Worm (Caenorhabditis elegans): ENCODE data around the gene C34C12.12.

Gene C34C12.12

ce11 chrIII:3456226-3456625, 3.2 kb downstream of the C34C12.12 start (continued):
- TF ChIP-seq snpc-4 (tag; optimal IDR thresholded peaks at IDR 0.05) (peak; percentile 89), unc-62 (GFP tag; optimal IDR thresholded peaks at IDR 0.05) (no peak), lin-13 (GFP tag; optimal IDR thresholded peaks at IDR 0.05) (peak; percentile 99), hlh-17 (GFP tag; optimal IDR thresholded peaks at IDR 0.05; ENCODE audit: borderline replicate concordance) (no peak), irx-1 (tag; optimal IDR thresholded peaks at IDR 0.05) (peak; percentile 98), unc-98 (GFP tag; IDR thresholded peaks at IDR 0.05) (peak; percentile 82; the same call in 1 of the 2 replicates), C16A3.4 (tag; optimal IDR thresholded peaks at IDR 0.05) (peak; percentile 98), C34B4.2 (tag; optimal IDR thresholded peaks at IDR 0.05) (peak; percentile 60), zag-1 (tag; optimal IDR thresholded peaks at IDR 0.05) (peak; percentile 68), tbx-2 (tag; optimal IDR thresholded peaks at IDR 0.05) (peak; percentile 99), mep-1 (tag; optimal IDR thresholded peaks at IDR 0.05) (peak; percentile 98), tlp-1 (tag; optimal IDR thresholded peaks at IDR 0.05) (no peak), isw-1 (GFP tag; IDR thresholded peaks at IDR 0.05) (peak; percentile 98), mdl-1 (tag; optimal IDR thresholded peaks at IDR 0.05) (peak in 1 of 2 experiments; percentile 94), lin-15B (tag; optimal IDR thresholded peaks at IDR 0.05) (peak; percentile 99), elt-2 (tag; optimal IDR thresholded peaks at IDR 0.05) (peak; percentile 94), dsc-1 (tag; optimal IDR thresholded peaks at IDR 0.05) (peak; percentile 99), ceh-88 (GFP tag; IDR thresholded peaks at IDR 0.05) (peak; percentile 96), lin-39 (tag; optimal IDR thresholded peaks at IDR 0.05) (peak; percentile 91), nhr-85 (tag) (peak; percentile 99), mef-2 (tag; optimal IDR thresholded peaks at IDR 0.05) (peak; percentile 86), hpl-2 (GFP tag; optimal IDR thresholded peaks at IDR 0.05) (peak; percentile 99), ceh-90 (tag; optimal IDR thresholded peaks at IDR 0.05) (peak; percentile 71), snu-23 (GFP tag; optimal IDR thresholded peaks at IDR 0.05) (peak; percentile 99), pqm-1 (tag; optimal IDR thresholded peaks at IDR 0.05) (no peak), nhr-11 (tag; optimal IDR thresholded peaks at IDR 0.05) (peak; percentile 86), ceh-82 (tag; optimal IDR thresholded peaks at IDR 0.05) (peak; percentile 97 to 99 (median 98)), fkh-8 (tag; optimal IDR thresholded peaks at IDR 0.05) (peak; percentile 99), pax-3 (tag; optimal IDR thresholded peaks at IDR 0.05) (peak; percentile 97), fkh-10 (GFP tag; optimal IDR thresholded peaks at IDR 0.05) (peak; percentile 98), nhr-47 (tag; optimal IDR thresholded peaks at IDR 0.05) (peak; percentile 99), lsy-2 (tag; optimal IDR thresholded peaks at IDR 0.05) (peak; percentile 99), hlh-4 (tag; optimal IDR thresholded peaks at IDR 0.05) (peak; percentile 35), ceh-8 (GFP tag; optimal IDR thresholded peaks at IDR 0.05) (peak; percentile 97), ces-1 (GFP tag; optimal IDR thresholded peaks at IDR 0.05) (peak; percentile 69), nhr-20 (tag; optimal IDR thresholded peaks at IDR 0.05) (peak; percentile 99), sox-4 (tag; optimal IDR thresholded peaks at IDR 0.05) (peak; percentile 93), nhr-12 (tag; optimal IDR thresholded peaks at IDR 0.05) (no peak), lin-35 (GFP tag; optimal IDR thresholded peaks at IDR 0.05) (peak; percentile 93 to 97), aha-1 (tag; optimal IDR thresholded peaks at IDR 0.05) (peak; percentile 83), unc-86 (tag; optimal IDR thresholded peaks at IDR 0.05) (peak; percentile 97)

DNA sequence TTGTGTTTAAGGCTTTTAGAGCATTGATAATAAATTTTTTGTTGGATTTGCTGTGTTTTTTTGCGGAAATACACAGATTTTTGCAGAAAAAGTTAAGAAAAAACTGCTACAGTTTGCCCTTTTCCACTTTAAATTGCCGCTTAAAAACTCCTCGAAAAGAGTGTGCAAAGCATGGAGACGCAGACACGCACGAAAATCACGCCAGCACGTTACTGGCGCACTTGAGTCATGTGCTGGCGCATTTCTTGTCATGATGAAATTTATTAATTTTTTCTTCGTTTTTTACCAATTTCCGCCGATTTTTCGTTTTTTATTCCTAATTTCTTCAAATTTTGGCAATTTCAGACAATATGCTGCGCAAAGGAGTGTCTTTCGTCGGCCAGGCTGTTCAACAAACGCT, 7.1 kb downstream of the C34C12.12 start, which contains the start of gene C34C12.8:
Gene C34C12.8, plus strand, starts transcription at position 346 of the 400 bp plus-strand sequence.
- TF ChIP-seq ama-1 (optimal IDR thresholded peaks at IDR 0.05) (peak; percentile 91), pax-3 (tag; optimal IDR thresholded peaks at IDR 0.05) (peak; percentile 91), zag-1 (tag; optimal IDR thresholded peaks at IDR 0.05) (peak; percentile 66), nhr-237 (tag; optimal IDR thresholded peaks at IDR 0.05) (peak; percentile 60), efl-3 (GFP tag; optimal IDR thresholded peaks at IDR 0.05) (peak; percentile 57), ceh-8 (GFP tag; optimal IDR thresholded peaks at IDR 0.05) (peak; percentile 92), nhr-19 (GFP tag; conservative IDR thresholded peaks at IDR 0.05) (peak; percentile 97), irx-1 (tag; optimal IDR thresholded peaks at IDR 0.05) (peak; percentile 96), dsc-1 (tag; optimal IDR thresholded peaks at IDR 0.05) (peak; percentile 98), nhr-20 (tag; optimal IDR thresholded peaks at IDR 0.05) (peak; percentile 97), tlp-1 (tag; optimal IDR thresholded peaks at IDR 0.05) (no peak), vab-15 (tag; optimal IDR thresholded peaks at IDR 0.05) (no peak), ztf-11 (tag; optimal IDR thresholded peaks at IDR 0.05) (peak in 1 of 2 experiments; percentile 85), nhr-47 (tag; optimal IDR thresholded peaks at IDR 0.05) (peak; percentile 98), isw-1 (GFP tag; IDR thresholded peaks at IDR 0.05) (peak; percentile 97), hlh-17 (GFP tag; optimal IDR thresholded peaks at IDR 0.05; ENCODE audit: borderline replicate concordance) (no peak), unc-30 (tag; optimal IDR thresholded peaks at IDR 0.05) (peak; percentile 64), dpl-1 (GFP tag; optimal IDR thresholded peaks at IDR 0.05) (peak; percentile 96 to 98 (median 97)), elt-3 (tag; optimal IDR thresholded peaks at IDR 0.05) (peak in 3 of 6 experiments; percentile 51 to 94 (median 93)), nhr-76 (tag; optimal IDR thresholded peaks at IDR 0.05) (no peak), snpc-4 (tag; optimal IDR thresholded peaks at IDR 0.05) (peak; percentile 84), lir-3 (tag; optimal IDR thresholded peaks at IDR 0.05; ENCODE audit: poor library complexity) (no peak), ceh-90 (tag; optimal IDR thresholded peaks at IDR 0.05) (peak; percentile 45)
